Worm (Caenorhabditis elegans) whole organism, L2 larva: Measurements from ENCODE around the gene ZK1010.12.

Experiments
- lin-13 ChIP-seq: fragments of 150-350 bp; optimal IDR thresholded peaks from 2 replicates; lab custom pipeline; 2014; ENCODE audit warnings: missing biosample characterization, missing genetic modification reagents, missing genetic modification characterization
- nhr-6 ChIP-seq: fragments of 150-350 bp; optimal IDR thresholded peaks from 2 replicates; lab custom pipeline; 2014; ENCODE audit warnings: missing biosample characterization, missing genetic modification characterization
- nhr-77 ChIP-seq: fragments of 150-350 bp; optimal IDR thresholded peaks from 2 replicates; lab custom pipeline; 2014; ENCODE audit warnings: missing biosample characterization, missing genetic modification characterization
- unc-39 ChIP-seq: fragments of 150-350 bp; optimal IDR thresholded peaks from 2 replicates; lab custom pipeline; 2014; ENCODE audit warnings: missing biosample characterization, missing genetic modification characterization
- unc-62 ChIP-seq: fragments of 150-350 bp; optimal IDR thresholded peaks from 2 replicates; lab custom pipeline; 2014; ENCODE audit warnings: missing biosample characterization, missing genetic modification reagents, missing genetic modification characterization
- zag-1 ChIP-seq: fragments of 150-350 bp; optimal IDR thresholded peaks from 2 replicates; lab custom pipeline; 2014; ENCODE audit warnings: missing biosample characterization, missing genetic modification characterization
- ztf-4 ChIP-seq: fragments of 150-350 bp; optimal IDR thresholded peaks from 2 replicates; lab custom pipeline; 2014; ENCODE audit warnings: missing biosample characterization, missing genetic modification characterization

DNA sequence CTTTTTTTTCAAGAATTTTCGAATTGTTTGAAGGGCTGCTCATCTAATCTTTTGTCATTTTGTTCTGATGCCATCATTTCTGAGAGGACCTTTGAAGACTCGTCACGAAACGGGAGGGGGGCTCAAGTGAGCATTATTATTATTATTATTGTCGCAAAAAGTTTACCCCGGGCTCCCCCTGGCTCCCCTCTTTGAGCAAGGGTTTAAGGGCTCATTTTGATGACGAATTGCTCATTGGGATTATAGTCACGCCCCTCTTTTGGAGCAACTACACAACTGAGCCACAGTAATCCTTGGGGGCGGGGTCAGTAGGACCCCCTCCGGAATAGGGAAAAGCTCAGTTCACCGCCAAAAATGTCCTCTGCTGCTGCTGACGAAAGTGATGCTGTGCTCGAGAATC, 48.8 kb upstream of the ZK1010.12 start, which contains the start of gene unc-25:
- TF ChIP-seq lin-13 (no peak), unc-62 (GFP tag; lab: Kevin White, UChicago) (no peak), nhr-6 (tag; lab: Kevin White, UChicago) (no peak), zag-1 (no peak), ztf-4 (no peak), unc-39 (tag; lab: Kevin White, UChicago) (no peak), nhr-77 (no peak)
